In genomic region chr3L:15105566-15106207, dm6 we compare ENCODE assay signal across 5 fruit fly cellular contexts.
TF ChIP-seq lines count a peak whose summit lies in the region.

CG45071 (plus strand) TSS chr3L:15105882.

- no peak for TF ChIP-seq CTCF in whole organism, embryonic (GFP tag; optimal IDR thresholded peaks at IDR 0.05; lab: Kevin White, UChicago)

TF ChIP-seq in whole organism, 6 proteins besides CTCF, POLR2A, EP300 and RAD21:
- TF ChIP-seq usp (GFP tag; optimal IDR thresholded peaks at IDR 0.05; lab: Kevin White, UChicago) (no peak), CG8478 (optimal IDR thresholded peaks at IDR 0.05; lab: Kevin White, UChicago) (no peak), psq (optimal IDR thresholded peaks at IDR 0.05; lab: Kevin White, UChicago) (no peak), Dll (optimal IDR thresholded peaks at IDR 0.05; lab: Kevin White, UChicago) (peak; percentile 48), EcR (GFP tag; optimal IDR thresholded peaks at IDR 0.05; lab: Kevin White, UChicago) (no peak), pan (optimal IDR thresholded peaks at IDR 0.05; lab: Kevin White, UChicago) (no peak)

TF ChIP-seq in whole organism, adult, 20 proteins besides CTCF, POLR2A, EP300 and RAD21:
- TF ChIP-seq pad (GFP tag; optimal IDR thresholded peaks at IDR 0.05; lab: Kevin White, UChicago): peak; percentile 26
- no peak for TF ChIP-seq Mnt (GFP tag; optimal IDR thresholded peaks at IDR 0.05; lab: Kevin White, UChicago)
- TF ChIP-seq tj (GFP tag; optimal IDR thresholded peaks at IDR 0.05; lab: Kevin White, UChicago): peak; percentile 94
- peak; percentile 52 for TF ChIP-seq ovo (GFP tag; optimal IDR thresholded peaks at IDR 0.05; lab: Kevin White, UChicago)
TF ChIP-seq in whole organism, adult: peak in this region for 3.

TF ChIP-seq in whole organism, embryonic, 481 proteins besides CTCF, POLR2A, EP300 and RAD21 (continues in another document):
- no peak for TF ChIP-seq h (optimal IDR thresholded peaks at IDR 0.05; lab: Kevin White, UChicago)
- peak; percentile 11; the same call in 1 of the 2 replicates for TF ChIP-seq bbx (GFP tag; IDR thresholded peaks at IDR 0.05; lab: Robert Waterston, UW; ENCODE audit: partially characterized antibody)
- no peak for TF ChIP-seq run (tag; optimal IDR thresholded peaks at IDR 0.05; lab: Kevin White, UChicago)
- TF ChIP-seq Drgx (GFP tag; IDR thresholded peaks at IDR 0.05; lab: Robert Waterston, UW): peak; percentile 25; the same call in 1 of the 2 replicates
- no peak for TF ChIP-seq eyg (GFP tag; optimal IDR thresholded peaks at IDR 0.05; lab: Kevin White, UChicago)
- no peak for TF ChIP-seq ac (GFP tag; optimal IDR thresholded peaks at IDR 0.05; lab: Kevin White, UChicago)
- TF ChIP-seq crol (GFP tag; IDR thresholded peaks at IDR 0.05; lab: Robert Waterston, UW): peak; percentile 93
- no peak for TF ChIP-seq BtbVII (GFP tag; optimal IDR thresholded peaks at IDR 0.05; lab: Kevin White, UChicago)
- TF ChIP-seq ken (GFP tag; IDR thresholded peaks at IDR 0.05; lab: Robert Waterston, UW): no peak
- no peak for TF ChIP-seq scrt (GFP tag; optimal IDR thresholded peaks at IDR 0.05; lab: Kevin White, UChicago)
- peak; percentile 79 for TF ChIP-seq onecut (GFP tag; IDR thresholded peaks at IDR 0.05; lab: Robert Waterston, UW)
- TF ChIP-seq CG3726 (GFP tag; IDR thresholded peaks at IDR 0.05; lab: Robert Waterston, UW): 0 out of 3 replicates have a peak, but pooled peaks have one; percentile 51
- no peak for TF ChIP-seq cad (GFP tag; optimal IDR thresholded peaks at IDR 0.05; lab: Kevin White, UChicago)
- no peak for TF ChIP-seq aop (GFP tag; IDR thresholded peaks at IDR 0.05; lab: Robert Waterston, UW)
- TF ChIP-seq pzg (GFP tag; optimal IDR thresholded peaks at IDR 0.05; lab: Kevin White, UChicago): no peak
- no peak for TF ChIP-seq gsb (GFP tag; IDR thresholded peaks at IDR 0.05; lab: Robert Waterston, UW)
- no peak for TF ChIP-seq dm (GFP tag; optimal IDR thresholded peaks at IDR 0.05; lab: Kevin White, UChicago)
- TF ChIP-seq ind (GFP tag; optimal IDR thresholded peaks at IDR 0.05; lab: Kevin White, UChicago): no peak
- TF ChIP-seq seq (GFP tag; IDR thresholded peaks at IDR 0.05; lab: Robert Waterston, UW): no peak
- no peak for TF ChIP-seq CG8089 (GFP tag; optimal IDR thresholded peaks at IDR 0.05; lab: Kevin White, UChicago)
- no peak for TF ChIP-seq Mad (GFP tag; optimal IDR thresholded peaks at IDR 0.05; lab: Kevin White, UChicago)
- TF ChIP-seq zen (tag; optimal IDR thresholded peaks at IDR 0.05; lab: Kevin White, UChicago): no peak
- no peak for TF ChIP-seq CG13424 (tag; optimal IDR thresholded peaks at IDR 0.05; lab: Kevin White, UChicago)
- TF ChIP-seq Deaf1 (tag; optimal IDR thresholded peaks at IDR 0.05; lab: Kevin White, UChicago): peak; percentile 26
- no peak for TF ChIP-seq CG6272 (GFP tag; IDR thresholded peaks at IDR 0.05; lab: Robert Waterston, UW)
- no peak for TF ChIP-seq CG9215 (GFP tag; IDR thresholded peaks at IDR 0.05; lab: Robert Waterston, UW)
- peak; percentile 48 for TF ChIP-seq Adf1 (GFP tag; IDR thresholded peaks at IDR 0.05; lab: Robert Waterston, UW)
- TF ChIP-seq CG2199 (GFP tag; IDR thresholded peaks at IDR 0.05; lab: Robert Waterston, UW): no peak

TF ChIP-seq in whole organism, prepupa, 60 proteins besides CTCF, POLR2A, EP300 and RAD21:
- TF ChIP-seq CG4318 (GFP tag; optimal IDR thresholded peaks at IDR 0.05; lab: Kevin White, UChicago) (no peak), Sox14 (GFP tag; optimal IDR thresholded peaks at IDR 0.05; lab: Kevin White, UChicago) (no peak), Blimp-1 (GFP tag; optimal IDR thresholded peaks at IDR 0.05; lab: Kevin White, UChicago) (peak; percentile 49), Met (GFP tag; optimal IDR thresholded peaks at IDR 0.05; lab: Kevin White, UChicago) (no peak), vri (GFP tag; optimal IDR thresholded peaks at IDR 0.05; lab: Kevin White, UChicago) (no peak), lz (GFP tag; optimal IDR thresholded peaks at IDR 0.05; lab: Kevin White, UChicago) (no peak), CG16779 (tag; optimal IDR thresholded peaks at IDR 0.05; lab: Kevin White, UChicago) (no peak), CG6276 (GFP tag; optimal IDR thresholded peaks at IDR 0.05; lab: Kevin White, UChicago) (peak; percentile 3), topi (GFP tag; optimal IDR thresholded peaks at IDR 0.05; lab: Kevin White, UChicago) (no peak), fd59A (GFP tag; optimal IDR thresholded peaks at IDR 0.05; lab: Kevin White, UChicago) (no peak), CG1621 (tag; optimal IDR thresholded peaks at IDR 0.05; lab: Kevin White, UChicago) (no peak), salr (GFP tag; optimal IDR thresholded peaks at IDR 0.05; lab: Kevin White, UChicago) (no peak), CG6854 (GFP tag; optimal IDR thresholded peaks at IDR 0.05; lab: Kevin White, UChicago) (peak; percentile 100), achi (GFP tag; optimal IDR thresholded peaks at IDR 0.05; lab: Kevin White, UChicago) (no peak), CG34406 (GFP tag; optimal IDR thresholded peaks at IDR 0.05; lab: Kevin White, UChicago) (no peak), ss (GFP tag; optimal IDR thresholded peaks at IDR 0.05; lab: Kevin White, UChicago) (peak in 1 of 2 experiments; percentile 48), eg (GFP tag; IDR thresholded peaks at IDR 0.05; lab: Robert Waterston, UW) (peak; percentile 10; the same call in 1 of the 3 replicates), Gug (GFP tag; IDR thresholded peaks at IDR 0.05; lab: Robert Waterston, UW) (0 out of 2 replicates have a peak, but pooled peaks have one; percentile 24), Eip78C (GFP tag; lab: Kevin White, UChicago) (peak; percentile 54)
TF ChIP-seq in whole organism, prepupa: peak in this region for 7.

TF ChIP-seq in whole organism, pupa, 21 proteins besides CTCF, POLR2A, EP300 and RAD21:
- TF ChIP-seq fd96Ca (GFP tag; IDR thresholded peaks at IDR 0.05; lab: Robert Waterston, UW) (no peak), D1 (tag; optimal IDR thresholded peaks at IDR 0.05; lab: Kevin White, UChicago) (no peak), Pif1A (GFP tag; optimal IDR thresholded peaks at IDR 0.05; lab: Kevin White, UChicago) (no peak), Ets98B (GFP tag; IDR thresholded peaks at IDR 0.05; lab: Robert Waterston, UW) (peak; percentile 11; the same call in 1 of the 2 replicates), EcR (GFP tag; optimal IDR thresholded peaks at IDR 0.05; lab: Kevin White, UChicago) (peak; percentile 37), Snoo (tag; optimal IDR thresholded peaks at IDR 0.05; lab: Kevin White, UChicago) (no peak), CG12605 (GFP tag; IDR thresholded peaks at IDR 0.05; lab: Robert Waterston, UW) (peak; percentile 34; the same call in 1 of the 2 replicates), CG13204 (GFP tag; optimal IDR thresholded peaks at IDR 0.05; lab: Kevin White, UChicago) (peak; percentile 100), CG10348 (GFP tag; IDR thresholded peaks at IDR 0.05; lab: Robert Waterston, UW) (no peak), CG32121 (GFP tag; IDR thresholded peaks at IDR 0.05; lab: Robert Waterston, UW) (no peak), CG15710 (tag; optimal IDR thresholded peaks at IDR 0.05; lab: Kevin White, UChicago) (no peak), gl (tag; optimal IDR thresholded peaks at IDR 0.05; lab: Kevin White, UChicago) (no peak), rn (GFP tag; IDR thresholded peaks at IDR 0.05; lab: Robert Waterston, UW) (no peak), CG17806 (tag; optimal IDR thresholded peaks at IDR 0.05; lab: Kevin White, UChicago) (no peak), CG9948 (tag; optimal IDR thresholded peaks at IDR 0.05; lab: Kevin White, UChicago) (no peak), CG4496 (GFP tag; IDR thresholded peaks at IDR 0.05; lab: Robert Waterston, UW) (no peak), CG34367 (tag; optimal IDR thresholded peaks at IDR 0.05; lab: Kevin White, UChicago) (no peak), CG8159 (tag; optimal IDR thresholded peaks at IDR 0.05; lab: Kevin White, UChicago) (no peak), CG8301 (tag; optimal IDR thresholded peaks at IDR 0.05; lab: Kevin White, UChicago) (no peak), CG14655 (GFP tag; optimal IDR thresholded peaks at IDR 0.05; lab: Kevin White, UChicago) (no peak), Pif1B (GFP tag; optimal IDR thresholded peaks at IDR 0.05; lab: Kevin White, UChicago) (no peak)
